Worm (Caenorhabditis elegans): ENCODE measurements around the gene col-2.

col-2 gene

ce11 chrIV:10062728-10063127 is 22.5 kb downstream of the col-2 start, which contains the start of gene ipla-7:
Gene ipla-7, minus strand, starts transcription at chrIV:10062849.
- TF ChIP-seq zfp-2 (tag; optimal IDR thresholded peaks at IDR 0.05): no peak
- no peak for TF ChIP-seq nhr-41 (GFP tag; IDR thresholded peaks at IDR 0.05)
- no peak for TF ChIP-seq attf-4 (tag; optimal IDR thresholded peaks at IDR 0.05)
- peak; percentile 25; the same call in 1 of the 2 replicates for TF ChIP-seq dmd-6 (GFP tag; IDR thresholded peaks at IDR 0.05)
- no peak for TF ChIP-seq dmd-8 (GFP tag; IDR thresholded peaks at IDR 0.05)
- no peak for TF ChIP-seq nhr-111 (GFP tag; optimal IDR thresholded peaks at IDR 0.05)
- no peak for TF ChIP-seq mxl-2 (GFP tag; conservative IDR thresholded peaks at IDR 0.05)
- TF ChIP-seq nhr-11 (tag; optimal IDR thresholded peaks at IDR 0.05): no peak
- no peak for TF ChIP-seq daf-16 (GFP tag; optimal IDR thresholded peaks at IDR 0.05)
- peak; percentile 22 for TF ChIP-seq daf-16 (tag; optimal IDR thresholded peaks at IDR 0.05)
- TF ChIP-seq lir-3 (tag; optimal IDR thresholded peaks at IDR 0.05): no peak
- TF ChIP-seq mdt-29 (GFP tag; IDR thresholded peaks at IDR 0.05): no peak
- TF ChIP-seq zip-2 (tag; optimal IDR thresholded peaks at IDR 0.05): no peak
- no peak for TF ChIP-seq zag-1 (tag; optimal IDR thresholded peaks at IDR 0.05)
- TF ChIP-seq hlh-30 (tag; optimal IDR thresholded peaks at IDR 0.05; ENCODE audit: insufficient read depth): peak; percentile 67
- peak; percentile 38 for TF ChIP-seq rbr-2 (tag; optimal IDR thresholded peaks at IDR 0.05)
- no peak for TF ChIP-seq madf-9 (GFP tag; conservative IDR thresholded peaks at IDR 0.05)
- TF ChIP-seq lin-38 (GFP tag; IDR thresholded peaks at IDR 0.05): no peak
- TF ChIP-seq dve-1 (tag; optimal IDR thresholded peaks at IDR 0.05; ENCODE audit: insufficient read depth): no peak
- no peak for TF ChIP-seq ceh-44 (GFP tag; IDR thresholded peaks at IDR 0.05)
- no peak for TF ChIP-seq hif-1 (tag; optimal IDR thresholded peaks at IDR 0.05)
- no peak for TF ChIP-seq D1046.2 (GFP tag; IDR thresholded peaks at IDR 0.05)
- peak; percentile 34 for TF ChIP-seq aha-1 (tag)
- peak; percentile 24 for TF ChIP-seq mep-1 (tag; optimal IDR thresholded peaks at IDR 0.05)
- TF ChIP-seq lsy-2 (tag; optimal IDR thresholded peaks at IDR 0.05): peak in 1 of 2 experiments; percentile 50
- TF ChIP-seq egl-27 (tag; optimal IDR thresholded peaks at IDR 0.05): no peak
- TF ChIP-seq F26F4.8 (GFP tag; conservative IDR thresholded peaks at IDR 0.05): no peak
- TF ChIP-seq jun-1 (tag; optimal IDR thresholded peaks at IDR 0.05): no peak
- no peak for TF ChIP-seq daf-19 (GFP tag; conservative IDR thresholded peaks at IDR 0.05)
- TF ChIP-seq nhr-42 (GFP tag; IDR thresholded peaks at IDR 0.05): no peak
- no peak for TF ChIP-seq Y75B8A.6 (GFP tag; IDR thresholded peaks at IDR 0.05)
- TF ChIP-seq aly-2 (tag; optimal IDR thresholded peaks at IDR 0.05): no peak
- TF ChIP-seq ztf-7 (tag; optimal IDR thresholded peaks at IDR 0.05): no peak
- no peak for TF ChIP-seq ces-1 (GFP tag; optimal IDR thresholded peaks at IDR 0.05)
- no peak for TF ChIP-seq tag-97 (GFP tag; IDR thresholded peaks at IDR 0.05)
- no peak for TF ChIP-seq nhr-25 (tag; optimal IDR thresholded peaks at IDR 0.05; ENCODE audit: borderline replicate concordance, insufficient read depth)
- peak; percentile 16 for TF ChIP-seq hlh-11 (tag; optimal IDR thresholded peaks at IDR 0.05)
- TF ChIP-seq R02D3.7 (tag; optimal IDR thresholded peaks at IDR 0.05): no peak
- no peak for TF ChIP-seq daf-8 (GFP tag; IDR thresholded peaks at IDR 0.05)
- TF ChIP-seq lin-39 (tag; optimal IDR thresholded peaks at IDR 0.05): no peak
- no peak for TF ChIP-seq unc-39 (tag; optimal IDR thresholded peaks at IDR 0.05)
- TF ChIP-seq ctbp-1 (GFP tag; IDR thresholded peaks at IDR 0.05): 0 out of 2 replicates have a peak, but pooled peaks have one; percentile 31
- TF ChIP-seq dmd-9 (GFP tag; IDR thresholded peaks at IDR 0.05): no peak
- no peak for TF ChIP-seq nhr-28 (tag; optimal IDR thresholded peaks at IDR 0.05)
- peak in 1 of 2 experiments; percentile 32 for TF ChIP-seq mdl-1 (tag; optimal IDR thresholded peaks at IDR 0.05)
- TF ChIP-seq ceh-62 (tag; optimal IDR thresholded peaks at IDR 0.05): no peak
- TF ChIP-seq Y48G9A.11 (GFP tag; IDR thresholded peaks at IDR 0.05): no peak
- TF ChIP-seq pha-4 (GFP tag; IDR thresholded peaks at IDR 0.05): no peak
- no peak for TF ChIP-seq pha-4 (tag; optimal IDR thresholded peaks at IDR 0.05)
- TF ChIP-seq pqm-1 (tag; optimal IDR thresholded peaks at IDR 0.05): no peak
- no peak for TF ChIP-seq ceh-82 (tag; optimal IDR thresholded peaks at IDR 0.05)
- no peak for TF ChIP-seq cey-2 (tag; optimal IDR thresholded peaks at IDR 0.05; ENCODE audit: borderline replicate concordance, insufficient read depth)
- no peak for TF ChIP-seq ceh-20 (GFP tag; IDR thresholded peaks at IDR 0.05)

Measured in whole organism, L4 larva.